Fruit fly (Drosophila melanogaster) whole organism, wandering third instar larva: ENCODE measurements around the gene PGRP-LA.

Source experiments
- Dfd ChIP-seq: fragments of >200 bp; optimal IDR thresholded peaks from 2 replicates; lab custom pipeline; 2017; ENCODE audit warnings: missing biosample characterization, missing genetic modification characterization
- Hr83 ChIP-seq: fragments of 200-300 bp; sonication (Bioruptor generic); optimal IDR thresholded peaks from 2 replicates; lab custom pipeline; 2016; ENCODE audit warnings: missing biosample characterization, mild to moderate bottlenecking, missing genetic modification characterization, moderate library complexity; ENCODE audit not compliant: poor library complexity, severe bottlenecking
- OdsH ChIP-seq: fragments of 200-800 bp; sonication (Bioruptor generic); optimal IDR thresholded peaks from 2 replicates; lab custom pipeline; 2016; ENCODE audit warnings: missing biosample characterization, mild to moderate bottlenecking, missing genetic modification characterization
- fru ChIP-seq: fragments of 200-800 bp; sonication (Bioruptor generic); optimal IDR thresholded peaks from 3 replicates; lab custom pipeline; 2016; ENCODE audit warnings: missing biosample characterization, mild to moderate bottlenecking, missing genetic modification characterization
- pan ChIP-seq: fragments of >200 bp; optimal IDR thresholded peaks from 2 replicates; lab custom pipeline; 2017

dm6 chr3L:9381602-9382001 is 47.5 kb downstream of the PGRP-LA start, which contains the start of gene Hsp23:
- peak; percentile 53 for TF ChIP-seq OdsH (GFP tag; lab: Kevin White, UChicago)
- TF ChIP-seq Hr83 = peak; percentile 88
- peak; percentile 50 for TF ChIP-seq fru
- TF ChIP-seq Dfd = no peak
- TF ChIP-seq pan (lab: Kevin White, UChicago) = no peak
